Worm (Caenorhabditis elegans) whole organism, L1 larva: ENCODE measurements around the gene txt-1.

Experiments used
- aly-2 ChIP-seq: fragments of 150-350 bp; optimal IDR thresholded peaks from 2 replicates; lab custom pipeline; 2014; ENCODE audit warnings: missing biosample characterization, missing genetic modification characterization
- fos-1 ChIP-seq: fragments of 150-350 bp; optimal IDR thresholded peaks from 2 replicates; lab custom pipeline; 2014; ENCODE audit warnings: missing biosample characterization, missing genetic modification characterization
- mdl-1 ChIP-seq, 2 experiments: fragments of 150-350 bp; optimal IDR thresholded peaks; 2 replicates each; lab custom pipeline; 2014 to 2017; ENCODE audit warnings: missing biosample characterization in 2 of 2, missing genetic modification characterization in 2 of 2, inconsistent platforms in 1 of 2
- snpc-4 ChIP-seq: fragments of 150-350 bp; optimal IDR thresholded peaks from 2 replicates; lab custom pipeline; 2014; ENCODE audit warnings: missing biosample characterization, missing genetic modification characterization
- unc-62 ChIP-seq: fragments of 150-350 bp; optimal IDR thresholded peaks from 2 replicates; lab custom pipeline; 2014; ENCODE audit warnings: missing biosample characterization, missing genetic modification reagents, missing genetic modification characterization

- TF ChIP-seq aly-2 (tag; lab: Kevin White, UChicago), result no peak
- no peak for TF ChIP-seq fos-1 (tag; lab: Kevin White, UChicago)
- no peak for TF ChIP-seq mdl-1 (tag; optimal IDR thresholded peaks at IDR 0.05; lab: Kevin White, UChicago)
- no peak for TF ChIP-seq unc-62 (GFP tag; lab: Kevin White, UChicago)
- TF ChIP-seq snpc-4, result no peak
Measured at ce11 chrII:122494-122893, 16.5 kb downstream of the txt-1 start.
